Worm (Caenorhabditis elegans) whole organism, L3 larva: ENCODE results near the gene gyg-1.
A peak's percentile ranks its signal among the peaks of the same experiment; 100 is the strongest.

Source experiments
- R02D3.7 ChIP-seq: fragments of 150-350 bp; optimal IDR thresholded peaks from 2 replicates; lab custom pipeline; 2014; ENCODE audit warnings: missing biosample characterization, missing genetic modification characterization
- ZK546.5 ChIP-seq: sonication (generic microtip); optimal IDR thresholded peaks from 2 replicates; lab custom pipeline; 2017; ENCODE audit warnings: missing biosample characterization, missing genetic modification characterization
- aly-2 ChIP-seq: fragments of 150-350 bp; optimal IDR thresholded peaks from 2 replicates; lab custom pipeline; 2014; ENCODE audit warnings: missing biosample characterization, missing genetic modification characterization
- ceh-16 ChIP-seq: sonication (generic microtip); optimal IDR thresholded peaks from 2 replicates; lab custom pipeline; 2017; ENCODE audit warnings: missing biosample characterization, missing genetic modification characterization
- ceh-9 ChIP-seq: sonication (generic microtip); optimal IDR thresholded peaks from 2 replicates; lab custom pipeline; 2018; ENCODE audit warnings: missing biosample characterization, missing genetic modification characterization
- daf-12 ChIP-seq: fragments of 150-350 bp; optimal IDR thresholded peaks from 2 replicates; lab custom pipeline; 2014; ENCODE audit warnings: missing biosample characterization, missing genetic modification reagents, missing genetic modification characterization
- egl-5 ChIP-seq: fragments of 150-350 bp; optimal IDR thresholded peaks from 2 replicates; lab custom pipeline; 2017; ENCODE audit warnings: missing biosample characterization, missing genetic modification reagents, missing genetic modification characterization, inconsistent platforms
- elt-1 ChIP-seq: fragments of 150-350 bp; optimal IDR thresholded peaks from 2 replicates; lab custom pipeline; 2014; ENCODE audit warnings: missing biosample characterization, missing genetic modification characterization
- elt-2 ChIP-seq: sonication (generic microtip); optimal IDR thresholded peaks from 2 replicates; lab custom pipeline; 2016; ENCODE audit warnings: missing genetic modification reagents, mild to moderate bottlenecking, missing genetic modification characterization, missing compliant biosample characterization
- elt-3 ChIP-seq, 3 experiments: fragments of 150-350 bp in 1 of 3; sonication (generic microtip) in 2 of 3; optimal IDR thresholded peaks; 2 replicates in 2 of 3; 4 replicates in 1 of 3; lab custom pipeline; 2014 to 2017; ENCODE audit warnings: missing biosample characterization in 3 of 3, missing genetic modification characterization in 3 of 3
- eor-1 ChIP-seq, 2 experiments: fragments of 150-350 bp; optimal IDR thresholded peaks; 2 replicates each; lab custom pipeline; 2014 to 2018; ENCODE audit warnings: missing biosample characterization in 2 of 2, missing genetic modification characterization in 2 of 2
- fkh-10 ChIP-seq: sonication (generic microtip); optimal IDR thresholded peaks from 2 replicates; lab custom pipeline; 2017; ENCODE audit warnings: missing biosample characterization, missing genetic modification reagents, missing genetic modification characterization
- fos-1 ChIP-seq: fragments of 150-350 bp; optimal IDR thresholded peaks from 2 replicates; lab custom pipeline; 2014; ENCODE audit warnings: missing biosample characterization, missing genetic modification characterization
- hmg-11 ChIP-seq: sonication (generic microtip); optimal IDR thresholded peaks from 2 replicates; lab custom pipeline; 2016; ENCODE audit warnings: missing genetic modification characterization, missing compliant biosample characterization
- jun-1 ChIP-seq: fragments of 150-350 bp; optimal IDR thresholded peaks from 2 replicates; lab custom pipeline; 2014; ENCODE audit warnings: missing biosample characterization, missing genetic modification reagents, missing genetic modification characterization
- lin-15B ChIP-seq: fragments of 150-350 bp; optimal IDR thresholded peaks from 2 replicates; lab custom pipeline; 2014; ENCODE audit warnings: missing biosample characterization, missing genetic modification characterization
- lin-39 ChIP-seq: fragments of 150-350 bp; optimal IDR thresholded peaks from 2 replicates; lab custom pipeline; 2018; ENCODE audit warnings: missing biosample characterization, missing genetic modification reagents, missing genetic modification characterization
- mdl-1 ChIP-seq: fragments of 150-350 bp; optimal IDR thresholded peaks from 2 replicates; lab custom pipeline; 2014; ENCODE audit warnings: missing biosample characterization, missing genetic modification characterization
- mml-1 ChIP-seq: fragments of 150-350 bp; sonication (generic microtip); optimal IDR thresholded peaks from 3 replicates; lab custom pipeline; 2014; ENCODE audit warnings: missing biosample characterization, missing genetic modification characterization
- nfya-1 ChIP-seq: sonication (generic microtip); optimal IDR thresholded peaks from 2 replicates; lab custom pipeline; 2017; ENCODE audit warnings: missing genetic modification characterization, mild to moderate bottlenecking, missing compliant biosample characterization, antibody characterized with exemption, moderate library complexity; ENCODE audit not compliant: insufficient read depth
- nhr-12 ChIP-seq: fragments of 150-350 bp; optimal IDR thresholded peaks from 2 replicates; lab custom pipeline; 2014; ENCODE audit warnings: missing biosample characterization, missing genetic modification characterization
- nhr-23 ChIP-seq: fragments of 150-350 bp; optimal IDR thresholded peaks from 2 replicates; lab custom pipeline; 2014; ENCODE audit warnings: missing biosample characterization, missing genetic modification reagents, missing genetic modification characterization
- nhr-25 ChIP-seq: sonication (generic microtip); optimal IDR thresholded peaks from 2 replicates; lab custom pipeline; 2017; ENCODE audit warnings: missing biosample characterization, missing genetic modification characterization
- nhr-76 ChIP-seq: fragments of 150-350 bp; sonication (generic microtip); optimal IDR thresholded peaks from 5 replicates; lab custom pipeline; 2014; ENCODE audit warnings: missing biosample characterization, missing genetic modification characterization
- nhr-77 ChIP-seq: fragments of 150-350 bp; optimal IDR thresholded peaks from 2 replicates; lab custom pipeline; 2014; ENCODE audit warnings: missing biosample characterization, missing genetic modification characterization
- pha-4 ChIP-seq: fragments of 150-350 bp; optimal IDR thresholded peaks from 2 replicates; lab custom pipeline; 2014; ENCODE audit warnings: missing biosample characterization, missing genetic modification reagents, missing genetic modification characterization
- pqm-1 ChIP-seq: fragments of 150-350 bp; optimal IDR thresholded peaks from 2 replicates; lab custom pipeline; 2017; ENCODE audit warnings: missing biosample characterization, missing genetic modification characterization, inconsistent platforms
- sea-2 ChIP-seq: fragments of 150-350 bp; sonication (generic microtip); optimal IDR thresholded peaks from 4 replicates; lab custom pipeline; 2014; ENCODE audit warnings: missing biosample characterization, missing genetic modification reagents, missing genetic modification characterization
- snpc-4 ChIP-seq: fragments of 150-350 bp; optimal IDR thresholded peaks from 2 replicates; lab custom pipeline; 2014; ENCODE audit warnings: missing biosample characterization, missing genetic modification characterization
- unc-62 ChIP-seq: fragments of 150-350 bp; sonication (generic microtip); optimal IDR thresholded peaks from 4 replicates; lab custom pipeline; 2014; ENCODE audit warnings: missing biosample characterization, missing genetic modification reagents, missing genetic modification characterization
- ztf-4 ChIP-seq: fragments of 150-350 bp; optimal IDR thresholded peaks from 2 replicates; lab custom pipeline; 2014; ENCODE audit warnings: missing biosample characterization, missing genetic modification characterization

gyg-1 gene

DNA sequence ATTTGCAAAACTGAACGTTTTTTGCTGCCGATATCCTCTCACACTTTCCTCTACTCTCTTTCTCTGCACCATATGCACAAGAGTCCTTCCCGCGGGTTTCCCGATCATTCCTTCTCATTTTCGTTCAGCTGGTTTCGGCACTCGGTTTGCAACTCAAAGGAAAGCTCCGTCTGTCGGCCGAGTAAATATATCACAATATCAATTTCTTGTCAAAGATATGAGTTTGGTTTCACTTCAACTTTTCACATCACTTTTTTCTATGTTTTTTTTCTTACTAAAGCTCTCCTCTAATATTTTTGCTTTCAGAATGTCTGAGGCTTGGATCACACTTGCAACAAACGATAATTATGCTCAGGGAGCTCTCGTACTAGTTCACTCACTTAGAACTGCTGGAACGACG, at the start of gene gyg-1:
gyg-1 (plus strand) TSS at position 301 of the 400 bp plus-strand sequence.
- TF ChIP-seq pha-4 (tag; lab: Kevin White, UChicago) (peak; percentile 12), R02D3.7 (tag; lab: Kevin White, UChicago) (no peak), nhr-76 (tag; lab: Kevin White, UChicago) (no peak)
- TF ChIP-seq, all 47 proteins: peak for 1

DNA sequence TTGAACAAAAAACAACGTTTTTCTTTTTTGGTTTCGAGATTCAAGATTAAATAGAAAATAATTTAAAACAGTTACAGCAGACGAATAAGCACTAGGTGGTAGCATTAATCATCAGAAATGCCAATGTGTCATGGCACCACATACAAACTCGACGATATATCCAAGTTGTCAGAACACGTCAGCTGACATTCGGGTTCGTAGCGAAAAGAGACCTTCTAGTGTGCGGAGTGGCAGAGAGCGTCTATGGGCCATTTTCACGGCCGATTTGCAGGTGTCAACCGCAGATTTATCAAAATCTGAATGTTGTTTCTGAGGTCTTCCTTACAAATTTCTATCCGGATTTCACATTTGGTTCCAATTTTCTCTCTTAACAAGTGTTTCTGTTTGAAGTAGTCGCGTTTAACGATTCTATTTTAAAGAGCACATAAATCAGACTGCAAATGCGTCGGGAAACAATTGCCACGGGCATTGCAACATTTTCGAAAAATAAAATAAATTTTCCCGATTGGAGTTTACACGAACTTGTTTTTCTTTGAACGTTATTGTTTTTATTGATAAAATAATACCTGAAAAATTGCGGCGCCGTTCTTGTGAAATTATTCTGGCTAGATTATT, 49.3 kb upstream of the gyg-1 start:
- TF ChIP-seq nfya-1 (no peak), egl-5 (peak; percentile 24), lin-39 (tag; lab: Kevin White, UChicago) (peak; percentile 12), eor-1 (tag; optimal IDR thresholded peaks at IDR 0.05; lab: Kevin White, UChicago) (no peak), ceh-9 (no peak)

DNA sequence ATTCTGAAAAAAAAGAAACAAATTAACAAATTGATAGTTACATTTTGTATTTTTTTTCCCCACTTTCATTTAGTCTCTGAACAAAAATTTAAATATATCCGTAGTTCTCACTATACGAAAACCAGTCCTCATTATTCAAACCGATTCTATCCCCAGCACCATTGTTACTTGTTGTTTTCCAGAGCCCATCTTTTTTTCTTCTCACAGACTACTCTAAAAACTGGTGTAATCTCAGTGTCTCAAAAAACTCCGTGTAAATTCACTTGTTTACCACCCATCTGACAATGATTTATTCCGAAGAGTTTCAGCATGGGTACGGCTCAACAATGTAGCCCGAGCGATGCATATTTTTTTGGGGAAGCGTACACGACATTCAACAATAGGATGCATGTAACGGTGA, 48.4 kb upstream of the gyg-1 start, which contains the start of gene C12D12.3:
C12D12.3 (plus strand) TSS at position 301 of the 400 bp plus-strand sequence.
- TF ChIP-seq fkh-10 (GFP tag; lab: Kevin White, UChicago) = no peak
- no peak for TF ChIP-seq nhr-25 (tag; lab: Kevin White, UChicago)
- TF ChIP-seq hmg-11 (tag; lab: Kevin White, UChicago) = no peak
- no peak for TF ChIP-seq nhr-77
- no peak for TF ChIP-seq snpc-4 (tag; lab: Kevin White, UChicago)
- TF ChIP-seq ceh-9 = no peak
- no peak for TF ChIP-seq pha-4 (tag; lab: Kevin White, UChicago)
- TF ChIP-seq ztf-4 = no peak
- no peak for TF ChIP-seq mml-1 (tag; lab: Kevin White, UChicago)
- no peak for TF ChIP-seq egl-5

DNA sequence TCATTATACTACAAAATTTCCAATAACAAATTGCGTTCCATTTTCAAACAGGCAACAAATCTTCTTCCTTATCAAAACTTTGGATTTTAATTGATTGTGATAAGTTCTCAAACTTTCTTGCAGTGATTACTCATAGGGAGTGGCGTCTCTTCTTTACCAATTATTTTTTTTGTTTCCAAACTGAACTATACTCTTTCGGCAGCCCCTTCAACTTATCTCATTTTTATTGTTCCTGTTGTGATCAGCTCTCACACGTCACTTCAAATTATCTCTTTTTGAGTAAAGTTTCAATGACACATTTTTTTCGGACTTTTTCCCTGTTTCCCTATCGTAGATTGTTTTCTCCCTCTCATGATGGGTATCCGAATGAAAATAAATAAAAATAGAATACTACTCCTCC, 45.0 kb upstream of the gyg-1 start:
- TF ChIP-seq nhr-12 (tag; lab: Kevin White, UChicago) = no peak
- no peak for TF ChIP-seq fos-1
- TF ChIP-seq elt-3 (tag; optimal IDR thresholded peaks at IDR 0.05; lab: Kevin White, UChicago) = no peak
- no peak for TF ChIP-seq fkh-10 (GFP tag; lab: Kevin White, UChicago)
- TF ChIP-seq aly-2 (tag; lab: Kevin White, UChicago) = no peak
- TF ChIP-seq pqm-1 (tag; lab: Kevin White, UChicago) = no peak
- TF ChIP-seq ceh-9 = no peak
- TF ChIP-seq mdl-1 (tag; lab: Kevin White, UChicago) = no peak
- TF ChIP-seq lin-15B (tag; lab: Kevin White, UChicago) = no peak
- TF ChIP-seq pha-4 (tag; lab: Kevin White, UChicago) = no peak
- TF ChIP-seq ztf-4 = no peak
- TF ChIP-seq R02D3.7 (tag; lab: Kevin White, UChicago) = no peak
- TF ChIP-seq ceh-16 (tag; lab: Kevin White, UChicago) = no peak

DNA sequence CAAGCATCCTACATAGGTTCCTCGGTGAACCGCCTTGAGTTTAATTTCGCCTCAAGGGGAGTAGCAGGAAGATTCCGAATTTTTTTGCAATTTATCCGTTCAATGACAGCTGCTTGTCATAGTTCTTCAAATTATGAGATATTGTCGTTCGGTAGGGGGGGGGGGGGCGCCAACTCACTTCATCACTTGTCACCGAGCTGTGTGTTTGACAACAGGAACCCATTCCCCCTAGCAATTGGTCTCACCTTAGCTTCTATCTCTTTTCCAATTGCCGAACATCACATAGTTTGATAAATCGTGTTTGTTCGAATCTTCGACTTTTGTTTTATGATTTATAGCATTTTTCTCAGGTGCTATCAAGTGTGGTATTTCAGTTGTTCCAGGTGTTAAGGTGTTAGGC, 42.8 kb upstream of the gyg-1 start:
- TF ChIP-seq jun-1 (no peak), daf-12 (tag; lab: Kevin White, UChicago) (no peak), egl-5 (peak; percentile 38), elt-3 (tag; optimal IDR thresholded peaks at IDR 0.05; lab: Kevin White, UChicago) (no peak), unc-62 (GFP tag; lab: Kevin White, UChicago) (peak; percentile 1)
- TF ChIP-seq, all 47 proteins: peak for 2

DNA sequence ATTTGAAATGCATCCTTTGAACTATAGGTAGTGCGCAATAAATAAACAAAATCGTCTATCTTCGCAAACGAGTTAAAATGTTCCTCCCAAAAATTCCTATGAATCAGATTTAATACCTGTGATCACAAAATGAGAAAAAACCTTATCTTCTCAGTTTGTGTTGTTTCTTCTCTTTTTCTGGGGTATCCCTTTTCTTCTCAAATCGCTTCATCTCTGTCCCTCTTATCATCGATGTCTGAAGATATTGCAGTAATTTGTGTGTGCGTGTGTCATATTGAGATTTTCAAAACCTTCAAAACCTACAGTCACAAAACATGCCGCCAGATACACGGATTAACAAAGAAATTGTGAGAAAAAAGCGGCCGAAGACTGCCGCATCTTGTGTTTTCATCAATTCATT, 41.7 kb upstream of the gyg-1 start, which contains the start of gene glt-1:
glt-1 (plus strand) TSS at position 251 of the 400 bp plus-strand sequence.
- TF ChIP-seq eor-1 (tag; optimal IDR thresholded peaks at IDR 0.05; lab: Kevin White, UChicago) (no peak), sea-2 (no peak), ZK546.5 (tag; lab: Kevin White, UChicago) (no peak), nhr-23 (tag; lab: Kevin White, UChicago) (peak; percentile 39), elt-1 (tag; lab: Kevin White, UChicago) (no peak)

DNA sequence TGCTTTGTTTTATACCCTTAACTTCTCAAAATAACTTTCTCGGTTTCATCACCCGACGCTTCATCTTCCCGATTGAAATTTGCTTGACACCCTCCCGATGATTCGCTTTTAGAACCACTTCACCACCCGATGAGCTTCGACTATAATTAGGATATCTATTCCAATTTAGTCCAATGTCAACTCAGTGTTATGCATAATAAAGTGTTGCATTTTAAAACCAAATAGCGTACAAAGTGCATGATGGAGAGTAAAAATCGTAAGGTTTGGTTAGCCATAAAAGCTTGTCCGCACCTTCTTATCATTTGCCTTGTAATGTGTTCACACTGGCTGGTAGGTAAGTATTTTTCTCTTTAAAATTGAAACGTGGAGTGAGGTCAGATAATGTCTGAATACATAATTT, 38.5 kb upstream of the gyg-1 start, which contains the start of gene C12D12.1:
C12D12.1 (plus strand) TSS at position 301 of the 400 bp plus-strand sequence.
- no peak for TF ChIP-seq nhr-23 (tag; lab: Kevin White, UChicago)
- TF ChIP-seq pqm-1 (tag; lab: Kevin White, UChicago) = peak; percentile 16
- TF ChIP-seq nhr-77 = no peak
- TF ChIP-seq elt-2 (tag; lab: Kevin White, UChicago) = peak; percentile 24
